Worm (Caenorhabditis elegans): ENCODE measurements around the gene clec-226.

ce11 chrV:13942082-13942481, 4.7 kb upstream of the clec-226 start, which contains the start of gene dpr-1:
- TF ChIP-seq nhr-102 (tag; optimal IDR thresholded peaks at IDR 0.05), result no peak
- no peak for TF ChIP-seq nhr-76 (tag; optimal IDR thresholded peaks at IDR 0.05)
- TF ChIP-seq lin-39 (tag; optimal IDR thresholded peaks at IDR 0.05), result no peak
- TF ChIP-seq F44E2.7 (GFP tag; IDR thresholded peaks at IDR 0.05), result no peak
- TF ChIP-seq nhr-28 (tag; optimal IDR thresholded peaks at IDR 0.05), result no peak
- TF ChIP-seq ces-1 (GFP tag; optimal IDR thresholded peaks at IDR 0.05), result no peak
- no peak for TF ChIP-seq lir-3 (tag; optimal IDR thresholded peaks at IDR 0.05)
